Fruit fly (Drosophila melanogaster) whole organism, embryonic: ENCODE measurements around the gene SelT.

Source experiments
- Atf6 ChIP-seq: fragments of 200-800 bp; sonication (Bioruptor generic); IDR thresholded peaks from 2 replicates; pipeline ENCODE4 v1.3.6; 2022; ENCODE audit warnings: missing biosample characterization, missing genetic modification characterization
- CG10147 ChIP-seq: fragments of 200-800 bp; sonication (Bioruptor generic); optimal IDR thresholded peaks from 2 replicates; lab custom pipeline; 2019; ENCODE audit warnings: missing biosample characterization, mild to moderate bottlenecking, missing genetic modification characterization, moderate library complexity
- CG10462 ChIP-seq: fragments of 200-800 bp; sonication (Bioruptor generic); optimal IDR thresholded peaks from 2 replicates; lab custom pipeline; 2016; ENCODE audit warnings: missing biosample characterization, missing genetic modification characterization
- CG11504 ChIP-seq: fragments of 200-800 bp; sonication (Bioruptor generic); optimal IDR thresholded peaks from 3 replicates; lab custom pipeline; 2019; ENCODE audit warnings: missing biosample characterization, mild to moderate bottlenecking, missing genetic modification characterization, moderate library complexity
- CG13287 ChIP-seq: fragments of 200-800 bp; sonication (Bioruptor generic); IDR thresholded peaks from 2 replicates; pipeline ENCODE4 v1.3.6; 2022; ENCODE audit warnings: missing biosample characterization, missing genetic modification characterization; ENCODE audit not compliant: partially characterized antibody
- CG15514 ChIP-seq: fragments of 200-800 bp; sonication (Bioruptor generic); optimal IDR thresholded peaks from 3 replicates; lab custom pipeline; 2017; ENCODE audit warnings: missing biosample characterization, missing genetic modification characterization, mild to moderate bottlenecking, moderate library complexity, missing genetic modification reagents
- CG16863 ChIP-seq: fragments of 200-800 bp; sonication (Bioruptor generic); optimal IDR thresholded peaks from 3 replicates; lab custom pipeline; 2016; ENCODE audit warnings: missing biosample characterization, missing genetic modification characterization
- CG17186 ChIP-seq: fragments of 200-800 bp; sonication (Bioruptor generic); optimal IDR thresholded peaks from 3 replicates; lab custom pipeline; 2017; ENCODE audit warnings: missing biosample characterization, missing genetic modification reagents, missing genetic modification characterization
- CG31365 ChIP-seq: fragments of 200-800 bp; sonication (Bioruptor generic); optimal IDR thresholded peaks from 2 replicates; lab custom pipeline; 2018; ENCODE audit warnings: missing biosample characterization, mild to moderate bottlenecking, missing genetic modification characterization
- CG4282 ChIP-seq: fragments of 200-800 bp; sonication (Bioruptor generic); optimal IDR thresholded peaks from 2 replicates; lab custom pipeline; 2016; ENCODE audit warnings: missing biosample characterization, missing genetic modification characterization
- CG4707 ChIP-seq: fragments of 200-800 bp; sonication (Bioruptor generic); optimal IDR thresholded peaks from 2 replicates; lab custom pipeline; 2018; ENCODE audit warnings: missing biosample characterization, mild to moderate bottlenecking, missing genetic modification characterization, moderate library complexity
- CG6791 ChIP-seq: fragments of 200-800 bp; sonication (Bioruptor generic); IDR thresholded peaks from 3 replicates; pipeline ENCODE4 v1.3.6; 2022; ENCODE audit warnings: missing biosample characterization, missing genetic modification characterization; ENCODE audit not compliant: partially characterized antibody
- CG7928 ChIP-seq: fragments of 200-800 bp; sonication (Bioruptor generic); optimal IDR thresholded peaks from 2 replicates; lab custom pipeline; 2017; ENCODE audit warnings: missing biosample characterization, mild to moderate bottlenecking, missing genetic modification characterization
- CG7963 ChIP-seq: fragments of 200-800 bp; sonication (Bioruptor generic); IDR thresholded peaks from 3 replicates; pipeline ENCODE4 v1.3.6; 2022; ENCODE audit warnings: missing biosample characterization, missing genetic modification characterization; ENCODE audit not compliant: partially characterized antibody
- CG8290 ChIP-seq, 3 experiments: fragments of 200-800 bp; sonication (Bioruptor generic); optimal IDR thresholded peaks; 2 replicates each; lab custom pipeline; 2016 to 2019; ENCODE audit warnings: missing biosample characterization in 3 of 3, missing genetic modification characterization in 3 of 3, mild to moderate bottlenecking in 2 of 3, moderate library complexity in 1 of 3
- CG9876 ChIP-seq: fragments of 200-800 bp; sonication (Bioruptor generic); optimal IDR thresholded peaks from 2 replicates; lab custom pipeline; 2016; ENCODE audit warnings: missing biosample characterization, missing genetic modification characterization
- D ChIP-seq, 2 experiments: fragments of 200-800 bp in 1 of 2; fragments of >200 bp in 1 of 2; sonication (Bioruptor generic) in 1 of 2; optimal IDR thresholded peaks; 2 replicates in 1 of 2; 3 replicates in 1 of 2; lab custom pipeline; 2017; ENCODE audit warnings: mild to moderate bottlenecking in 1 of 2, missing biosample characterization in 1 of 2, missing genetic modification characterization in 1 of 2, missing genetic modification reagents in 1 of 2
- Dip2 ChIP-seq: fragments of 200-800 bp; sonication (Bioruptor generic); IDR thresholded peaks from 2 replicates; pipeline ENCODE4 v1.3.6; 2022; ENCODE audit warnings: missing biosample characterization, missing genetic modification characterization
- E2f2 ChIP-seq: fragments of 200-800 bp; sonication (Bioruptor generic); IDR thresholded peaks from 2 replicates; pipeline ENCODE4 v1.3.6; 2022; ENCODE audit warnings: missing biosample characterization, missing genetic modification characterization
- Ets97D ChIP-seq: fragments of 200-800 bp; sonication (Bioruptor generic); optimal IDR thresholded peaks from 3 replicates; lab custom pipeline; 2016; ENCODE audit warnings: missing biosample characterization, missing genetic modification characterization
- H2.0 ChIP-seq: fragments of 200-800 bp; sonication (Bioruptor generic); IDR thresholded peaks from 2 replicates; pipeline ENCODE4 v1.3.6; 2022; ENCODE audit warnings: missing biosample characterization, missing genetic modification characterization
- HHEX ChIP-seq: fragments of 200-800 bp; sonication (Bioruptor generic); optimal IDR thresholded peaks from 3 replicates; lab custom pipeline; 2017; ENCODE audit warnings: missing biosample characterization, mild to moderate bottlenecking, missing genetic modification characterization, missing genetic modification reagents
- Hr78 ChIP-seq, 2 experiments: fragments of 200-800 bp in 1 of 2; fragments of >200 bp in 1 of 2; sonication (Bioruptor generic) in 1 of 2; optimal IDR thresholded peaks; 2 replicates each; lab custom pipeline; 2017 to 2019; ENCODE audit warnings: missing biosample characterization in 2 of 2, missing genetic modification characterization in 2 of 2, mild to moderate bottlenecking in 1 of 2, moderate library complexity in 1 of 2
- MESR4 ChIP-seq: fragments of 200-800 bp; sonication (Bioruptor generic); optimal IDR thresholded peaks from 2 replicates; lab custom pipeline; 2018; ENCODE audit warnings: missing biosample characterization, mild to moderate bottlenecking, missing genetic modification characterization, moderate library complexity
- Optix ChIP-seq: fragments of 200-800 bp; sonication (Bioruptor generic); IDR thresholded peaks from 3 replicates; pipeline ENCODE4 v1.3.6; 2022; ENCODE audit warnings: missing biosample characterization, missing genetic modification characterization
- ash1 ChIP-seq: fragments of 200-800 bp; sonication (Bioruptor generic); optimal IDR thresholded peaks from 2 replicates; lab custom pipeline; 2018; ENCODE audit warnings: missing biosample characterization, mild to moderate bottlenecking, missing genetic modification characterization
- corto ChIP-seq: fragments of 200-800 bp; sonication (Bioruptor generic); optimal IDR thresholded peaks from 2 replicates; lab custom pipeline; 2016; ENCODE audit warnings: missing biosample characterization, mild to moderate bottlenecking, missing genetic modification characterization, moderate library complexity
- crc ChIP-seq: fragments of 200-800 bp; sonication (Bioruptor generic); optimal IDR thresholded peaks from 2 replicates; lab custom pipeline; 2016; ENCODE audit warnings: missing biosample characterization, missing genetic modification characterization
- dysf ChIP-seq: fragments of 200-800 bp; sonication (Bioruptor generic); IDR thresholded peaks from 3 replicates; pipeline ENCODE4 v1.3.6; 2022; ENCODE audit warnings: missing biosample characterization, missing genetic modification characterization
- fd64A ChIP-seq: fragments of 200-800 bp; sonication (Bioruptor generic); optimal IDR thresholded peaks from 3 replicates; lab custom pipeline; 2018; ENCODE audit warnings: missing biosample characterization, mild to moderate bottlenecking, missing genetic modification characterization
- fu2 ChIP-seq: fragments of 200-800 bp; sonication (Bioruptor generic); optimal IDR thresholded peaks from 2 replicates; lab custom pipeline; 2016; ENCODE audit warnings: missing biosample characterization, missing genetic modification characterization
- gcm ChIP-seq: fragments of 200-800 bp; sonication (Bioruptor generic); optimal IDR thresholded peaks from 2 replicates; lab custom pipeline; 2019; ENCODE audit warnings: missing biosample characterization, mild to moderate bottlenecking, missing genetic modification characterization, moderate library complexity
- gfzf ChIP-seq: fragments of 200-800 bp; sonication (Bioruptor generic); optimal IDR thresholded peaks from 2 replicates; lab custom pipeline; 2016; ENCODE audit warnings: missing biosample characterization, mild to moderate bottlenecking, missing genetic modification characterization, moderate library complexity
- lilli ChIP-seq: fragments of 200-800 bp; sonication (Bioruptor generic); optimal IDR thresholded peaks from 3 replicates; lab custom pipeline; 2016; ENCODE audit warnings: missing biosample characterization, missing genetic modification characterization
- nau ChIP-seq: fragments of 200-800 bp; sonication (Bioruptor generic); optimal IDR thresholded peaks from 3 replicates; lab custom pipeline; 2017; ENCODE audit warnings: missing biosample characterization, mild to moderate bottlenecking, missing genetic modification characterization, missing genetic modification reagents
- pb ChIP-seq: fragments of 200-800 bp; sonication (Bioruptor generic); optimal IDR thresholded peaks from 3 replicates; lab custom pipeline; 2016; ENCODE audit warnings: missing biosample characterization, missing genetic modification characterization
- salm ChIP-seq: fragments of 200-800 bp; sonication (Bioruptor generic); optimal IDR thresholded peaks from 2 replicates; lab custom pipeline; 2018; ENCODE audit warnings: missing biosample characterization, mild to moderate bottlenecking, missing genetic modification characterization
- sc ChIP-seq, 3 experiments: fragments of >200 bp in 2 of 3; fragments of 200-800 bp in 1 of 3; sonication (Bioruptor generic) in 1 of 3; optimal IDR thresholded peaks; 2 replicates in 2 of 3; 3 replicates in 1 of 3; lab custom pipeline; 2017; ENCODE audit warnings: mild to moderate bottlenecking in 1 of 3, missing biosample characterization in 1 of 3, missing genetic modification characterization in 1 of 3, missing genetic modification reagents in 1 of 3
- schlank ChIP-seq: fragments of 200-800 bp; sonication (Bioruptor generic); optimal IDR thresholded peaks from 2 replicates; lab custom pipeline; 2018; ENCODE audit warnings: missing biosample characterization, mild to moderate bottlenecking, missing genetic modification characterization
- scrt ChIP-seq: fragments of 200-800 bp; sonication (Bioruptor generic); optimal IDR thresholded peaks from 2 replicates; lab custom pipeline; 2018; ENCODE audit warnings: missing biosample characterization, mild to moderate bottlenecking, missing genetic modification characterization, moderate library complexity
- slbo ChIP-seq: fragments of 200-800 bp; sonication (Bioruptor generic); IDR thresholded peaks from 2 replicates; pipeline ENCODE4 v1.3.6; 2022; ENCODE audit warnings: missing biosample characterization, missing genetic modification characterization
- sqz ChIP-seq: fragments of 200-800 bp; sonication (Bioruptor generic); optimal IDR thresholded peaks from 3 replicates; lab custom pipeline; 2018; ENCODE audit warnings: missing biosample characterization, mild to moderate bottlenecking, missing genetic modification characterization
- tap ChIP-seq: fragments of 200-800 bp; optimal IDR thresholded peaks from 3 replicates; lab custom pipeline; 2019; ENCODE audit warnings: missing biosample characterization, mild to moderate bottlenecking, missing genetic modification characterization, moderate library complexity
- trem ChIP-seq: fragments of 200-800 bp; optimal IDR thresholded peaks from 3 replicates; lab custom pipeline; 2019; ENCODE audit warnings: missing biosample characterization, mild to moderate bottlenecking, missing genetic modification characterization, moderate library complexity
- usp ChIP-seq: fragments of >200 bp; optimal IDR thresholded peaks from 2 replicates; lab custom pipeline; 2017; ENCODE audit warnings: missing biosample characterization, missing genetic modification characterization

SelT gene

dm6 chr2L:4997401-4998259 lies 13.1 kb upstream of the SelT start (continued):
- peak; percentile 93 for TF ChIP-seq CG15514 (GFP tag; lab: Kevin White, UChicago)
- TF ChIP-seq schlank (tag; lab: Kevin White, UChicago) = peak; percentile 96
- TF ChIP-seq E2f2 (GFP tag; lab: Robert Waterston, UW) = peak; percentile 88
- TF ChIP-seq slbo = peak; percentile 99
- TF ChIP-seq corto (GFP tag; lab: Kevin White, UChicago) = peak; percentile 95
- peak; percentile 99 for TF ChIP-seq dysf
- TF ChIP-seq pb (GFP tag; lab: Kevin White, UChicago) = peak; percentile 99
- TF ChIP-seq tap (tag; lab: Kevin White, UChicago) = peak; percentile 98
- TF ChIP-seq CG6791 (GFP tag; lab: Robert Waterston, UW) = peak; percentile 60; the same call in 1 of the 3 replicates
- peak; percentile 85 for TF ChIP-seq MESR4 (GFP tag; lab: Kevin White, UChicago)
- peak; percentile 99 for TF ChIP-seq CG4282 (GFP tag; lab: Kevin White, UChicago)
- TF ChIP-seq usp (GFP tag; lab: Kevin White, UChicago) = no peak
- peak; percentile 98 for TF ChIP-seq nau (GFP tag; lab: Kevin White, UChicago)
- TF ChIP-seq D (optimal IDR thresholded peaks at IDR 0.05; lab: Kevin White, UChicago) = no peak
- TF ChIP-seq D (GFP tag; optimal IDR thresholded peaks at IDR 0.05; lab: Kevin White, UChicago) = peak; percentile 99
- TF ChIP-seq Atf6 (GFP tag; lab: Robert Waterston, UW) = peak; percentile 99
- peak; percentile 35 for TF ChIP-seq gfzf
- peak; percentile 93 for TF ChIP-seq ash1 (GFP tag; lab: Kevin White, UChicago)
- peak; percentile 70 for TF ChIP-seq CG7963 (GFP tag; lab: Robert Waterston, UW)
- TF ChIP-seq trem = peak; percentile 97
- peak; percentile 82 for TF ChIP-seq CG7928 (GFP tag; lab: Kevin White, UChicago)
- peak; percentile 98 for TF ChIP-seq sqz
- TF ChIP-seq sc (optimal IDR thresholded peaks at IDR 0.05; lab: Kevin White, UChicago) = no peak
- peak; percentile 99 for TF ChIP-seq sc (GFP tag; optimal IDR thresholded peaks at IDR 0.05; lab: Kevin White, UChicago)
- TF ChIP-seq Optix (GFP tag; lab: Robert Waterston, UW) = peak; percentile 99
- peak; percentile 98 for TF ChIP-seq fd64A (GFP tag; lab: Kevin White, UChicago)
- peak; percentile 99 for TF ChIP-seq CG8290 (GFP tag; optimal IDR thresholded peaks at IDR 0.05; lab: Kevin White, UChicago)
- TF ChIP-seq CG8290 (tag; optimal IDR thresholded peaks at IDR 0.05; lab: Kevin White, UChicago) = peak; percentile 99 to 100
- TF ChIP-seq lilli (GFP tag; lab: Kevin White, UChicago) = peak; percentile 99
- peak; percentile 99 for TF ChIP-seq HHEX (GFP tag; lab: Kevin White, UChicago)
- peak; percentile 100 for TF ChIP-seq CG4707 (GFP tag; lab: Kevin White, UChicago)
- TF ChIP-seq CG10147 = peak; percentile 97
- peak; percentile 69 for TF ChIP-seq CG13287 (GFP tag; lab: Robert Waterston, UW)
- peak; percentile 98 for TF ChIP-seq CG31365 (tag; lab: Kevin White, UChicago)
- TF ChIP-seq salm (tag; lab: Kevin White, UChicago) = peak; percentile 98
- TF ChIP-seq CG11504 (tag; lab: Kevin White, UChicago) = peak; percentile 98
- TF ChIP-seq crc (GFP tag; lab: Kevin White, UChicago) = peak; percentile 99
- TF ChIP-seq fu2 (GFP tag; lab: Kevin White, UChicago) = peak; percentile 99
- peak; percentile 95 for TF ChIP-seq scrt (GFP tag; lab: Kevin White, UChicago)
- peak; percentile 79 for TF ChIP-seq Dip2
- peak; percentile 99 for TF ChIP-seq CG16863
- peak; percentile 98 for TF ChIP-seq CG10462 (GFP tag; lab: Kevin White, UChicago)
- peak; percentile 94 for TF ChIP-seq Ets97D (GFP tag; lab: Kevin White, UChicago)
- peak; percentile 99 for TF ChIP-seq CG9876 (GFP tag; lab: Kevin White, UChicago)
- peak; percentile 99 for TF ChIP-seq H2.0 (GFP tag; lab: Robert Waterston, UW)
- TF ChIP-seq Hr78 (GFP tag; optimal IDR thresholded peaks at IDR 0.05; lab: Kevin White, UChicago) = peak in 1 of 2 experiments; percentile 97
- peak; percentile 97 for TF ChIP-seq CG17186 (GFP tag; lab: Kevin White, UChicago)
- peak; percentile 99 for TF ChIP-seq gcm (GFP tag; lab: Kevin White, UChicago)
